Worm (Caenorhabditis elegans) whole organism, dauer: ENCODE data around the gene F09A5.2.

Experiments used
- unc-62 ChIP-seq: sonication (generic microtip); optimal IDR thresholded peaks from 2 replicates; lab custom pipeline; 2017; ENCODE audit warnings: missing biosample characterization, missing genetic modification reagents, missing genetic modification characterization

F09A5.2 gene

ce11 chrX:13134807-13135206 is at the start of gene F09A5.2:
Gene F09A5.2, plus strand, starts transcription at chrX:13135107.
- no peak for TF ChIP-seq unc-62

- TF ChIP-seq unc-62: no peak
These were observed 46.4 kb upstream of the F09A5.2 start for ce11 chrX:13088539-13088938.

- no peak for TF ChIP-seq unc-62
These were observed 44.2 kb upstream of the F09A5.2 start, which contains the start of gene R03G8.3 for ce11 chrX:13090665-13091064. Gene R03G8.3, plus strand, starts transcription at chrX:13090965.

ce11 chrX:13091199-13091598 is 43.7 kb upstream of the F09A5.2 start:
- no peak for TF ChIP-seq unc-62

- TF ChIP-seq unc-62: no peak
These were observed 34.5 kb upstream of the F09A5.2 start, which contains the start of gene R03G8.6 for ce11 chrX:13100410-13100809. Gene R03G8.6, minus strand, starts transcription at chrX:13100510.

- TF ChIP-seq unc-62: no peak
These were observed 32.1 kb upstream of the F09A5.2 start for ce11 chrX:13102838-13103237.

ce11 chrX:13104966-13105365 is 29.9 kb upstream of the F09A5.2 start, which contains the start of gene F17H10.1:
Gene F17H10.1, plus strand, starts transcription at chrX:13105241.
- no peak for TF ChIP-seq unc-62

- no peak for TF ChIP-seq unc-62
These were observed 28.6 kb upstream of the F09A5.2 start for ce11 chrX:13106177-13106761.

ce11 chrX:13108664-13109063 is 26.2 kb upstream of the F09A5.2 start:
- no peak for TF ChIP-seq unc-62

ce11 chrX:13110004-13110403 is 24.9 kb upstream of the F09A5.2 start:
- no peak for TF ChIP-seq unc-62

ce11 chrX:13112664-13113063 is 22.2 kb upstream of the F09A5.2 start:
- TF ChIP-seq unc-62: no peak

ce11 chrX:13113457-13113856 is 21.4 kb upstream of the F09A5.2 start, which contains the start of gene F17H10.2:
Gene F17H10.2, plus strand, starts transcription at chrX:13113772.
- no peak for TF ChIP-seq unc-62

ce11 chrX:13115694-13116093 is 19.2 kb upstream of the F09A5.2 start:
- TF ChIP-seq unc-62: no peak

- no peak for TF ChIP-seq unc-62
These were observed 18.5 kb upstream of the F09A5.2 start for ce11 chrX:13116380-13116779.

ce11 chrX:13119900-13120299 is 15.0 kb upstream of the F09A5.2 start:
- TF ChIP-seq unc-62: no peak

- TF ChIP-seq unc-62: no peak
These were observed 13.8 kb upstream of the F09A5.2 start for ce11 chrX:13121104-13121503.

ce11 chrX:13122191-13122590 is 12.7 kb upstream of the F09A5.2 start, which contains the start of gene snx-17:
Gene snx-17, minus strand, starts transcription at chrX:13122291.
- no peak for TF ChIP-seq unc-62

ce11 chrX:13126420-13126819 is 8.5 kb upstream of the F09A5.2 start, which contains the start of gene F17H10.4:
Gene F17H10.4, minus strand, starts transcription at chrX:13126520.
- no peak for TF ChIP-seq unc-62

- TF ChIP-seq unc-62: no peak
These were observed 5.0 kb upstream of the F09A5.2 start, which contains the start of gene spin-3 for ce11 chrX:13129949-13130348. Gene spin-3, plus strand, starts transcription at chrX:13130249.
